Worm (Caenorhabditis elegans) whole organism, L4 larva: ENCODE measurements around the gene F22F7.11.
A peak's percentile ranks its signal among the peaks of the same experiment; 100 is the strongest.

Experiments used
- D1046.2 ChIP-seq: fragments of 200-800 bp; sonication (Bioruptor generic); IDR thresholded peaks from 2 replicates; pipeline ENCODE4 v1.3.6; 2022; ENCODE audit warnings: missing genetic modification characterization, missing compliant biosample characterization
- F26F4.8 ChIP-seq: fragments of 200-800 bp; sonication (Bioruptor generic); conservative IDR thresholded peaks from 2 replicates; pipeline ENCODE4 v1.3.6; 2022; ENCODE audit warnings: missing genetic modification characterization, missing compliant biosample characterization
- Y5F2A.4 ChIP-seq: fragments of 200-800 bp; sonication (Bioruptor generic); optimal IDR thresholded peaks from 2 replicates; lab custom pipeline; 2018; ENCODE audit warnings: mild to moderate bottlenecking, missing genetic modification characterization, missing compliant biosample characterization
- Y75B8A.6 ChIP-seq: fragments of 200-800 bp; sonication (Bioruptor generic); IDR thresholded peaks from 2 replicates; pipeline ENCODE4 v1.3.6; 2022; ENCODE audit warnings: missing genetic modification reagents, missing genetic modification characterization, missing compliant biosample characterization
- aha-1 ChIP-seq: fragments of 150-350 bp; peaks from one replicate; lab custom pipeline; 2014; ENCODE audit warnings: missing biosample characterization, missing genetic modification characterization
- aly-2 ChIP-seq: sonication (generic microtip); optimal IDR thresholded peaks from 2 replicates; lab custom pipeline; 2018; ENCODE audit warnings: missing biosample characterization, missing genetic modification characterization
- ceh-20 ChIP-seq: fragments of 200-800 bp; sonication (Bioruptor generic); IDR thresholded peaks from 2 replicates; pipeline ENCODE4 v1.3.6; 2022; ENCODE audit warnings: missing genetic modification reagents, missing genetic modification characterization, missing compliant biosample characterization
- ceh-44 ChIP-seq: fragments of 200-800 bp; sonication (Bioruptor generic); IDR thresholded peaks from 2 replicates; pipeline ENCODE4 v1.3.6; 2022; ENCODE audit warnings: missing genetic modification reagents, missing genetic modification characterization, missing compliant biosample characterization
- ces-1 ChIP-seq: fragments of 150-350 bp; sonication (generic microtip); optimal IDR thresholded peaks from 4 replicates; lab custom pipeline; 2014; ENCODE audit warnings: missing biosample characterization, missing genetic modification reagents, missing genetic modification characterization
- daf-12 ChIP-seq: fragments of 150-350 bp; optimal IDR thresholded peaks from 2 replicates; lab custom pipeline; 2014; ENCODE audit warnings: missing biosample characterization, missing genetic modification reagents, missing genetic modification characterization
- daf-19 ChIP-seq: fragments of 200-800 bp; sonication (Bioruptor generic); conservative IDR thresholded peaks from 2 replicates; pipeline ENCODE4 v1.3.6; 2022; ENCODE audit warnings: missing genetic modification characterization, missing compliant biosample characterization
- daf-8 ChIP-seq: fragments of 200-800 bp; sonication (Bioruptor generic); IDR thresholded peaks from 2 replicates; pipeline ENCODE4 v1.3.6; 2022; ENCODE audit warnings: missing genetic modification characterization, missing compliant biosample characterization
- dmd-6 ChIP-seq: fragments of 200-800 bp; sonication (Bioruptor generic); IDR thresholded peaks from 2 replicates; pipeline ENCODE4 v1.3.6; 2022; ENCODE audit warnings: missing genetic modification reagents, missing genetic modification characterization, missing compliant biosample characterization
- egl-43 ChIP-seq: fragments of 200-800 bp; sonication (Bioruptor generic); IDR thresholded peaks from 2 replicates; pipeline ENCODE4 v1.3.6; 2022; ENCODE audit warnings: missing genetic modification reagents, missing genetic modification characterization, missing compliant biosample characterization
- gei-8 ChIP-seq: fragments of 200-800 bp; sonication (Bioruptor generic); optimal IDR thresholded peaks from 2 replicates; lab custom pipeline; 2018; ENCODE audit warnings: mild to moderate bottlenecking, missing genetic modification characterization, missing compliant biosample characterization
- hlh-11 ChIP-seq: fragments of 200-800 bp; sonication (Bioruptor generic); optimal IDR thresholded peaks from 2 replicates; lab custom pipeline; 2018; ENCODE audit warnings: mild to moderate bottlenecking, missing genetic modification characterization, missing compliant biosample characterization
- hlh-30 ChIP-seq: sonication (generic microtip); optimal IDR thresholded peaks from 2 replicates; lab custom pipeline; 2017; ENCODE audit warnings: antibody characterized with exemption, mild to moderate bottlenecking, missing genetic modification characterization, missing compliant biosample characterization; ENCODE audit not compliant: insufficient read depth
- lin-15B ChIP-seq: fragments of 150-350 bp; sonication (generic microtip); optimal IDR thresholded peaks from 3 replicates; lab custom pipeline; 2014; ENCODE audit warnings: missing biosample characterization, missing genetic modification characterization
- lin-38 ChIP-seq: fragments of 200-800 bp; sonication (Bioruptor generic); IDR thresholded peaks from 2 replicates; pipeline ENCODE4 v1.3.6; 2022; ENCODE audit warnings: missing genetic modification reagents, missing genetic modification characterization, missing compliant biosample characterization
- lir-3 ChIP-seq: sonication (generic microtip); optimal IDR thresholded peaks from 2 replicates; lab custom pipeline; 2016; ENCODE audit warnings: mild to moderate bottlenecking, missing genetic modification characterization, missing compliant biosample characterization
- madf-5 ChIP-seq, 2 experiments: fragments of 200-800 bp; sonication (Bioruptor generic); IDR thresholded peaks; 2 replicates each; pipeline ENCODE4 v1.3.6; 2022; ENCODE audit warnings: missing compliant biosample characterization in 2 of 2, missing genetic modification characterization in 2 of 2
- madf-9 ChIP-seq: fragments of 200-800 bp; sonication (Bioruptor generic); conservative IDR thresholded peaks from 2 replicates; pipeline ENCODE4 v1.3.6; 2022; ENCODE audit warnings: missing genetic modification reagents, missing genetic modification characterization, missing compliant biosample characterization
- mdt-29 ChIP-seq: fragments of 200-800 bp; sonication (Bioruptor generic); IDR thresholded peaks from 2 replicates; pipeline ENCODE4 v1.3.6; 2022; ENCODE audit warnings: missing genetic modification reagents, missing genetic modification characterization, missing compliant biosample characterization
- mep-1 ChIP-seq: fragments of 150-350 bp; sonication (generic microtip); optimal IDR thresholded peaks from 3 replicates; lab custom pipeline; 2014; ENCODE audit warnings: missing biosample characterization, missing genetic modification characterization
- mxl-3 ChIP-seq: fragments of 200-800 bp; sonication (Bioruptor generic); optimal IDR thresholded peaks from 2 replicates; lab custom pipeline; 2018; ENCODE audit warnings: mild to moderate bottlenecking, missing genetic modification characterization, missing compliant biosample characterization
- nhr-102 ChIP-seq: sonication (generic microtip); optimal IDR thresholded peaks from 2 replicates; lab custom pipeline; 2016; ENCODE audit warnings: mild to moderate bottlenecking, missing genetic modification characterization, moderate library complexity, missing compliant biosample characterization
- nhr-237 ChIP-seq: sonication (generic microtip); optimal IDR thresholded peaks from 2 replicates; lab custom pipeline; 2017; ENCODE audit warnings: missing biosample characterization, missing genetic modification characterization
- nhr-41 ChIP-seq: fragments of 200-800 bp; sonication (Bioruptor generic); IDR thresholded peaks from 2 replicates; pipeline ENCODE4 v1.3.6; 2022; ENCODE audit warnings: missing genetic modification reagents, missing genetic modification characterization, missing compliant biosample characterization
- nhr-77 ChIP-seq: fragments of 150-350 bp; optimal IDR thresholded peaks from 2 replicates; lab custom pipeline; 2014; ENCODE audit warnings: missing biosample characterization, missing genetic modification characterization
- pha-4 ChIP-seq, 2 experiments: fragments of 150-350 bp in 1 of 2; fragments of 200-800 bp in 1 of 2; sonication (Bioruptor generic) in 1 of 2; IDR thresholded peaks in 1 of 2; optimal IDR thresholded peaks in 1 of 2; 2 replicates each; pipeline versions ENCODE4 v1.3.6 to Lab custom; 2014 to 2022; ENCODE audit warnings: missing genetic modification characterization in 2 of 2, missing genetic modification reagents in 2 of 2, missing biosample characterization in 1 of 2, missing compliant biosample characterization in 1 of 2
- pqm-1 ChIP-seq: sonication (generic microtip); optimal IDR thresholded peaks from 2 replicates; lab custom pipeline; 2017; ENCODE audit warnings: missing biosample characterization, missing genetic modification characterization
- spr-3 ChIP-seq: fragments of 200-800 bp; sonication (Bioruptor generic); optimal IDR thresholded peaks from 2 replicates; lab custom pipeline; 2018; ENCODE audit warnings: mild to moderate bottlenecking, missing genetic modification characterization, missing compliant biosample characterization
- unc-39 ChIP-seq: sonication (generic microtip); optimal IDR thresholded peaks from 2 replicates; lab custom pipeline; 2017; ENCODE audit warnings: missing biosample characterization, missing genetic modification characterization
- unc-62 ChIP-seq, 3 experiments: fragments of 150-350 bp in 1 of 3; sonication (generic microtip); optimal IDR thresholded peaks in 2 of 3; peaks in 1 of 3; 1 replicate in 1 of 3; 2 replicates in 2 of 3; lab custom pipeline; 2014 to 2017; ENCODE audit warnings: missing biosample characterization in 3 of 3, missing genetic modification characterization in 3 of 3, missing genetic modification reagents in 3 of 3, missing genotype in 1 of 3
- zag-1 ChIP-seq: fragments of 150-350 bp; optimal IDR thresholded peaks from 2 replicates; lab custom pipeline; 2014; ENCODE audit warnings: missing biosample characterization, missing genetic modification characterization
- ztf-11 ChIP-seq: fragments of 150-350 bp; optimal IDR thresholded peaks from 2 replicates; lab custom pipeline; 2014; ENCODE audit warnings: missing biosample characterization, missing genetic modification characterization
- ztf-7 ChIP-seq: fragments of 150-350 bp; optimal IDR thresholded peaks from 2 replicates; lab custom pipeline; 2014; ENCODE audit warnings: missing biosample characterization, missing genetic modification characterization

Gene F22F7.11

DNA sequence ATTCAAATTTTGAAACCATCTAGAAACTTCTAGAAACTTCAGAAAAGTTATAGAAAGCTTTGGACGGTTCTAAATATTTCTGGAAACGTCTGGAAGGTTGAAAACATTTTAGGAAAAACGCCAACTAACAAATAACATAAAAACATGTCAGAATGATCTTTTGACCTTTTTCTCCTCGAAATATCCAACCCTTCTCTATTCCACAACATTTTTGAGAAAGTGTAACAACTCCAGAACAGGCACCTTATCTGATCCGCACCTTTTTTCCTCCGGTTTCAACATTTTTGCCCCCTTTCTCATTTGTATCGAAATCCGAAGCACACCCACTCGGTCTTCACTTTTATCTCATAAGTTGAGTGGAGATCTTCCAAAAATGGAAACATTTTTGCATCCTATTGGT lies 9.3 kb upstream of the F22F7.11 start, which contains the start of gene F22F7.3:
Gene F22F7.3 (plus strand): TSS at position 301 of the 400 bp plus-strand sequence.
- TF ChIP-seq aly-2 (tag; lab: Kevin White, UChicago) (no peak), Y5F2A.4 (GFP tag; lab: Kevin White, UChicago) (no peak), Y75B8A.6 (GFP tag; lab: Robert Waterston, UW) (no peak), hlh-11 (no peak), lin-15B (tag; lab: Kevin White, UChicago) (no peak), daf-8 (no peak), nhr-41 (GFP tag; lab: Robert Waterston, UW) (no peak), ztf-11 (tag; lab: Kevin White, UChicago) (no peak), lir-3 (tag; lab: Kevin White, UChicago) (no peak), unc-39 (tag; lab: Kevin White, UChicago) (no peak), gei-8 (no peak), dmd-6 (GFP tag; lab: Robert Waterston, UW) (no peak), unc-62 (GFP tag; optimal IDR thresholded peaks at IDR 0.05 in 1 of 2; lab: Kevin White, UChicago) (no peak), unc-62 (tag; optimal IDR thresholded peaks at IDR 0.05; lab: Kevin White, UChicago) (no peak), F26F4.8 (no peak), spr-3 (no peak), mep-1 (tag; lab: Kevin White, UChicago) (no peak), pqm-1 (tag; lab: Kevin White, UChicago) (no peak), madf-5 (GFP tag; IDR thresholded peaks at IDR 0.05; lab: Robert Waterston, UW) (no peak), nhr-77 (tag; lab: Kevin White, UChicago) (no peak), ceh-20 (no peak)

DNA sequence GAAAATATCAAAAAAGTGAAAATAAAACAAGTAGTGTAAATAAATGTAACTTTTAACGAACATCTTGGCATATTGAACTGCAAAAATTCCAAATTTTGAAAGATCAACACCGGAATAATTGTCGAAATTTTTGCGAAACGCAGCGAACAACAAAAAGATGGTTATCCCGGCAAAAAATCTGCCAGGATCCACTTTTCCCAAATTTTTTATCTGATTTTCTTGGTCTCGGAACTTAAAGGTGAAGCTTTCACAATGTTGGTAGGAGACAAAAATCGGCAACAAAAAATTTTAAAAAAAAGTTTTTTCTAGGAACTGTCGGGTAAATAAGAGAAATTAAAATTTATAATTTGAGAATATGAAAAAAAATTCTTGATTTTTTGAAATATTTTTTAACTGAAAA lies 1.1 kb upstream of the F22F7.11 start, which contains the start of gene bgnt-1.2:
Gene bgnt-1.2 (minus strand): TSS at position 101 of the 400 bp plus-strand sequence.
- TF ChIP-seq mdt-29 (GFP tag; lab: Robert Waterston, UW) (no peak), egl-43 (GFP tag; lab: Robert Waterston, UW) (no peak), D1046.2 (GFP tag; lab: Robert Waterston, UW) (no peak), spr-3 (no peak), daf-12 (tag; lab: Kevin White, UChicago) (no peak), Y75B8A.6 (GFP tag; lab: Robert Waterston, UW) (no peak), zag-1 (tag; lab: Kevin White, UChicago) (no peak), madf-5 (GFP tag; IDR thresholded peaks at IDR 0.05; lab: Robert Waterston, UW) (no peak), ceh-44 (GFP tag; lab: Robert Waterston, UW) (no peak), ztf-7 (tag; lab: Kevin White, UChicago) (no peak), pqm-1 (tag; lab: Kevin White, UChicago) (no peak), hlh-30 (tag; lab: Kevin White, UChicago) (no peak), F26F4.8 (no peak), daf-8 (no peak), ces-1 (GFP tag; lab: Kevin White, UChicago) (no peak), pha-4 (GFP tag; IDR thresholded peaks at IDR 0.05; lab: Robert Waterston, UW) (no peak), pha-4 (tag; optimal IDR thresholded peaks at IDR 0.05; lab: Kevin White, UChicago) (no peak), madf-9 (GFP tag; lab: Robert Waterston, UW) (no peak), lin-38 (GFP tag; lab: Robert Waterston, UW) (no peak), nhr-237 (no peak), nhr-102 (tag; lab: Kevin White, UChicago) (no peak)

DNA sequence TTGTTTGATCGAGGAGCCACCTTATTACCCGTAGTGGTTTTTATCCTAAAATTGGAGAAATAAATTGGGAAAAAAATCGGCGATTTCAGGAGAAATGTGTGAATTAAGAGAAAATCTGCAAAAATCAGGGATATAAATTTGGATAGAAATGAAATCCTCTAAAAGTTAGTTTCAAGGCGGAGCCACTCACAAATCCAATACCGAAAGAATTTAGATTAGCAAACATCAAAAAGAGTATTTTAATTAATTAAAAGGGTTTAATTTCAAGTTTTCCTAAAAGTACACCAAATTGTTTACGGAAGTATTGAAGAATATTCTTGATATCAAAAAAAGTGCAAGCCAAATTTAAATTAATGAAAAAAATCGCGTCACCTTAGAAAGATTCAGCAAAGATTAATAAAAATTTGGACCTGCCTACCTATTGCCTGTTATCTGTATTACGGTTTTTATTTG lies 2.3 kb downstream of the F22F7.11 start, which contains the start of gene F22F7.8:
Gene F22F7.8 (minus strand): TSS at position 51 of the 453 bp plus-strand sequence.
- TF ChIP-seq aha-1 (peak; percentile 91), mxl-3 (GFP tag; lab: Kevin White, UChicago) (no peak), ces-1 (GFP tag; lab: Kevin White, UChicago) (no peak), daf-19 (GFP tag; lab: Robert Waterston, UW) (no peak)
- TF ChIP-seq, all 104 proteins: peak for 1
